Fruit fly (Drosophila melanogaster): Measurements from ENCODE around the gene CG43707.

The CG43707 gene

dm6 chr2L:3784268-3784997 is 27.4 kb downstream of the CG43707 start, which contains the start of gene CG31960:
TSS of gene CG31960 (plus strand) at chr2L:3784947.
- TF ChIP-seq noc (tag; optimal IDR thresholded peaks at IDR 0.05): no peak

dm6 chr2L:3785402-3785801 is 28.3 kb downstream of the CG43707 start:
- TF ChIP-seq noc (tag; optimal IDR thresholded peaks at IDR 0.05): no peak

- no peak for TF ChIP-seq noc (tag; optimal IDR thresholded peaks at IDR 0.05)
Observed at dm6 chr2L:3786246-3786645, 29.2 kb downstream of the CG43707 start.

dm6 chr2L:3787028-3787427 is 30.0 kb downstream of the CG43707 start, which contains the start of gene bark:
TSS of gene bark (plus strand) at chr2L:3787167.
- TF ChIP-seq noc (tag; optimal IDR thresholded peaks at IDR 0.05): peak; percentile 39

dm6 chr2L:3788150-3788549 is 31.1 kb downstream of the CG43707 start:
- no peak for TF ChIP-seq noc (tag; optimal IDR thresholded peaks at IDR 0.05)

dm6 chr2L:3789290-3790067 is 32.4 kb downstream of the CG43707 start:
- peak; percentile 21 for TF ChIP-seq noc (tag; optimal IDR thresholded peaks at IDR 0.05)

- no peak for TF ChIP-seq noc (tag; optimal IDR thresholded peaks at IDR 0.05)
Observed at dm6 chr2L:3791629-3792028, 34.6 kb downstream of the CG43707 start.

- peak; percentile 91 for TF ChIP-seq noc (tag; optimal IDR thresholded peaks at IDR 0.05)
Observed at dm6 chr2L:3802818-3803456, 45.9 kb downstream of the CG43707 start.

dm6 chr2L:3803466-3804143 is 46.5 kb downstream of the CG43707 start, which contains the start of gene Reph:
TSS of gene Reph (plus strand) at chr2L:3803545.
- TF ChIP-seq noc (tag; optimal IDR thresholded peaks at IDR 0.05): no peak

dm6 chr2L:3804641-3805273 is 47.7 kb downstream of the CG43707 start:
- peak; percentile 76 for TF ChIP-seq noc (tag; optimal IDR thresholded peaks at IDR 0.05)

dm6 chr2L:3805274-3806196 is 48.5 kb downstream of the CG43707 start:
- TF ChIP-seq noc (tag; optimal IDR thresholded peaks at IDR 0.05): no peak

dm6 chr2L:3806197-3807030 is 49.4 kb downstream of the CG43707 start:
- no peak for TF ChIP-seq noc (tag; optimal IDR thresholded peaks at IDR 0.05)

- no peak for TF ChIP-seq noc (tag; optimal IDR thresholded peaks at IDR 0.05)
Observed at dm6 chr2L:3813255-3813875, 56.3 kb downstream of the CG43707 start, which contains the start of gene CG3407. TSS of gene CG3407 (minus strand) at chr2L:3813410.

Measured in whole organism, larva.